Fruit fly (Drosophila melanogaster) whole organism, embryonic: ENCODE data around the gene CG42798.

ENCODE experiments used
- BEAF-32 ChIP-seq: fragments of 200-800 bp; sonication (Bioruptor generic); optimal IDR thresholded peaks from 3 replicates; lab custom pipeline; 2017; ENCODE audit warnings: missing biosample characterization, missing genetic modification characterization, mild to moderate bottlenecking, moderate library complexity, missing genetic modification reagents
- CG10959 ChIP-seq: fragments of 200-800 bp; sonication (Bioruptor generic); IDR thresholded peaks from 2 replicates; pipeline ENCODE4 v1.3.6; 2022; ENCODE audit warnings: missing biosample characterization, missing genetic modification characterization
- CG10979 ChIP-seq: fragments of 200-800 bp; sonication (Bioruptor generic); optimal IDR thresholded peaks from 2 replicates; lab custom pipeline; 2018; ENCODE audit warnings: missing biosample characterization, mild to moderate bottlenecking, missing genetic modification characterization, moderate library complexity
- CG11093 ChIP-seq: fragments of 200-800 bp; sonication (Bioruptor generic); IDR thresholded peaks from 3 replicates; pipeline ENCODE4 v1.3.6; 2022; ENCODE audit warnings: missing biosample characterization, missing genetic modification characterization
- CG11560 ChIP-seq: fragments of 200-800 bp; sonication (Bioruptor generic); IDR thresholded peaks from 3 replicates; pipeline ENCODE4 v1.3.6; 2022; ENCODE audit warnings: missing biosample characterization, missing genetic modification characterization
- CG12391 ChIP-seq: fragments of 200-800 bp; sonication (Bioruptor generic); optimal IDR thresholded peaks from 3 replicates; lab custom pipeline; 2018; ENCODE audit warnings: missing biosample characterization, mild to moderate bottlenecking, missing genetic modification characterization, moderate library complexity
- CG15479 ChIP-seq: fragments of 200-800 bp; sonication (Bioruptor generic); optimal IDR thresholded peaks from 3 replicates; lab custom pipeline; 2019; ENCODE audit warnings: missing biosample characterization, mild to moderate bottlenecking, missing genetic modification characterization, moderate library complexity
- CG15696 ChIP-seq: fragments of 200-800 bp; sonication (Bioruptor generic); optimal IDR thresholded peaks from 2 replicates; lab custom pipeline; 2019; ENCODE audit warnings: missing biosample characterization, mild to moderate bottlenecking, missing genetic modification characterization, moderate library complexity
- CG16779 ChIP-seq: fragments of 200-800 bp; sonication (Bioruptor generic); IDR thresholded peaks from 2 replicates; pipeline ENCODE4 v1.3.6; 2022; ENCODE audit warnings: missing biosample characterization, missing genetic modification characterization
- CG17328 ChIP-seq: fragments of 200-800 bp; sonication (Bioruptor generic); IDR thresholded peaks from 2 replicates; pipeline ENCODE4 v1.3.6; 2022; ENCODE audit warnings: missing biosample characterization, missing genetic modification characterization
- CG1792 ChIP-seq: fragments of 200-800 bp; sonication (Bioruptor generic); optimal IDR thresholded peaks from 2 replicates; lab custom pipeline; 2016; ENCODE audit warnings: missing biosample characterization, missing genetic modification characterization
- CG34376 ChIP-seq: fragments of 200-800 bp; sonication (Bioruptor generic); optimal IDR thresholded peaks from 2 replicates; lab custom pipeline; 2018; ENCODE audit warnings: missing biosample characterization, mild to moderate bottlenecking, missing genetic modification characterization
- CG42726 ChIP-seq: fragments of 200-800 bp; sonication (Bioruptor generic); IDR thresholded peaks from 2 replicates; pipeline ENCODE4 v1.3.6; 2022; ENCODE audit warnings: missing biosample characterization, missing genetic modification characterization; ENCODE audit not compliant: partially characterized antibody
- CG4617 ChIP-seq: fragments of 200-800 bp; sonication (Bioruptor generic); optimal IDR thresholded peaks from 3 replicates; lab custom pipeline; 2016; ENCODE audit warnings: missing biosample characterization, missing genetic modification characterization, borderline replicate concordance
- CG5180 ChIP-seq: fragments of 200-800 bp; sonication (Bioruptor generic); optimal IDR thresholded peaks from 3 replicates; lab custom pipeline; 2017; ENCODE audit warnings: missing biosample characterization, missing genetic modification characterization, mild to moderate bottlenecking, moderate library complexity, missing genetic modification reagents
- CG7963 ChIP-seq: fragments of 200-800 bp; sonication (Bioruptor generic); IDR thresholded peaks from 3 replicates; pipeline ENCODE4 v1.3.6; 2022; ENCODE audit warnings: missing biosample characterization, missing genetic modification characterization; ENCODE audit not compliant: partially characterized antibody
- CG8089 ChIP-seq: fragments of 200-800 bp; sonication (Bioruptor generic); optimal IDR thresholded peaks from 3 replicates; lab custom pipeline; 2016; ENCODE audit warnings: missing biosample characterization, missing genetic modification characterization
- CG8281 ChIP-seq: fragments of 200-800 bp; sonication (Bioruptor generic); optimal IDR thresholded peaks from 2 replicates; lab custom pipeline; 2018; ENCODE audit warnings: missing biosample characterization, mild to moderate bottlenecking, missing genetic modification characterization, moderate library complexity
- CG9817 ChIP-seq: fragments of 200-800 bp; sonication (Bioruptor generic); optimal IDR thresholded peaks from 2 replicates; lab custom pipeline; 2018; ENCODE audit warnings: missing biosample characterization, mild to moderate bottlenecking, missing genetic modification characterization, moderate library complexity
- Dp ChIP-seq: fragments of 200-800 bp; sonication (Bioruptor generic); optimal IDR thresholded peaks from 2 replicates; lab custom pipeline; 2018; ENCODE audit warnings: missing biosample characterization, mild to moderate bottlenecking, missing genetic modification characterization, moderate library complexity
- E2f1 ChIP-seq: fragments of 200-800 bp; sonication (Bioruptor generic); IDR thresholded peaks from 2 replicates; pipeline ENCODE4 v1.3.6; 2022; ENCODE audit warnings: missing biosample characterization, missing genetic modification characterization
- Eip74EF ChIP-seq, 2 experiments: fragments of 200-800 bp in 1 of 2; fragments of >200 bp in 1 of 2; sonication (Bioruptor generic) in 1 of 2; optimal IDR thresholded peaks; 2 replicates each; lab custom pipeline; 2017 to 2019; ENCODE audit warnings: missing biosample characterization in 2 of 2, missing genetic modification characterization in 2 of 2, mild to moderate bottlenecking in 1 of 2, moderate library complexity in 1 of 2
- Ets97D ChIP-seq: fragments of 200-800 bp; sonication (Bioruptor generic); optimal IDR thresholded peaks from 3 replicates; lab custom pipeline; 2016; ENCODE audit warnings: missing biosample characterization, missing genetic modification characterization
- Fer3 ChIP-seq: fragments of 200-800 bp; sonication (Bioruptor generic); optimal IDR thresholded peaks from 2 replicates; lab custom pipeline; 2018; ENCODE audit warnings: missing biosample characterization, mild to moderate bottlenecking, missing genetic modification characterization, moderate library complexity
- Gug ChIP-seq: fragments of 200-800 bp; sonication (Bioruptor generic); IDR thresholded peaks from 4 replicates; pipeline ENCODE4 v1.3.6; 2022; ENCODE audit warnings: missing biosample characterization, missing genetic modification characterization
- HLH3B ChIP-seq: fragments of 200-800 bp; sonication (Bioruptor generic); IDR thresholded peaks from 2 replicates; pipeline ENCODE4 v1.3.6; 2022; ENCODE audit warnings: missing biosample characterization, missing genetic modification characterization
- HmgZ ChIP-seq: fragments of 200-800 bp; sonication (Bioruptor generic); optimal IDR thresholded peaks from 2 replicates; lab custom pipeline; 2018; ENCODE audit warnings: missing biosample characterization, mild to moderate bottlenecking, missing genetic modification characterization
- Hr78 ChIP-seq, 2 experiments: fragments of 200-800 bp in 1 of 2; fragments of >200 bp in 1 of 2; sonication (Bioruptor generic) in 1 of 2; optimal IDR thresholded peaks; 2 replicates each; lab custom pipeline; 2017 to 2019; ENCODE audit warnings: missing biosample characterization in 2 of 2, missing genetic modification characterization in 2 of 2, mild to moderate bottlenecking in 1 of 2, moderate library complexity in 1 of 2
- Max ChIP-seq: fragments of 200-800 bp; sonication (Bioruptor generic); optimal IDR thresholded peaks from 2 replicates; lab custom pipeline; 2016; ENCODE audit warnings: missing biosample characterization, mild to moderate bottlenecking, missing genetic modification characterization
- Mes4 ChIP-seq: fragments of 200-800 bp; sonication (Bioruptor generic); optimal IDR thresholded peaks from 2 replicates; lab custom pipeline; 2016; ENCODE audit warnings: missing biosample characterization, missing genetic modification characterization
- Tbp ChIP-seq: fragments of >200 bp; optimal IDR thresholded peaks from 2 replicates; lab custom pipeline; 2018; ENCODE audit warnings: missing biosample characterization, missing genetic modification characterization
- YL-1 ChIP-seq: fragments of 200-800 bp; sonication (Bioruptor generic); optimal IDR thresholded peaks from 3 replicates; lab custom pipeline; 2017; ENCODE audit warnings: missing biosample characterization, mild to moderate bottlenecking, missing genetic modification characterization
- ash1 ChIP-seq: fragments of 200-800 bp; sonication (Bioruptor generic); optimal IDR thresholded peaks from 2 replicates; lab custom pipeline; 2018; ENCODE audit warnings: missing biosample characterization, mild to moderate bottlenecking, missing genetic modification characterization
- bigmax ChIP-seq: fragments of 200-800 bp; sonication (Bioruptor generic); optimal IDR thresholded peaks from 2 replicates; lab custom pipeline; 2018; ENCODE audit warnings: missing biosample characterization, mild to moderate bottlenecking, missing genetic modification characterization
- chif ChIP-seq, 2 experiments: fragments of 200-800 bp; sonication (Bioruptor generic); optimal IDR thresholded peaks; 3 replicates each; lab custom pipeline; 2016; ENCODE audit warnings: missing biosample characterization in 2 of 2, missing genetic modification characterization in 2 of 2
- ci ChIP-seq: fragments of 200-800 bp; sonication (Bioruptor generic); IDR thresholded peaks from 3 replicates; pipeline ENCODE4 v1.3.6; 2022; ENCODE audit warnings: missing biosample characterization, missing genetic modification characterization
- dm ChIP-seq: fragments of 200-800 bp; sonication (Bioruptor generic); optimal IDR thresholded peaks from 3 replicates; lab custom pipeline; 2016; ENCODE audit warnings: missing biosample characterization, missing genetic modification characterization
- fru ChIP-seq: fragments of >200 bp; optimal IDR thresholded peaks from 2 replicates; lab custom pipeline; 2017
- gsb-n ChIP-seq: fragments of 200-800 bp; sonication (Bioruptor generic); optimal IDR thresholded peaks from 3 replicates; lab custom pipeline; 2018; ENCODE audit warnings: missing biosample characterization, mild to moderate bottlenecking, missing genetic modification characterization
- jumu ChIP-seq: fragments of 200-800 bp; sonication (Bioruptor generic); optimal IDR thresholded peaks from 3 replicates; lab custom pipeline; 2016; ENCODE audit warnings: missing biosample characterization, missing genetic modification characterization
- lab ChIP-seq: fragments of 200-800 bp; sonication (Bioruptor generic); optimal IDR thresholded peaks from 3 replicates; lab custom pipeline; 2017; ENCODE audit warnings: missing biosample characterization, missing genetic modification characterization, mild to moderate bottlenecking, moderate library complexity, missing genetic modification reagents
- lilli ChIP-seq: fragments of 200-800 bp; sonication (Bioruptor generic); optimal IDR thresholded peaks from 3 replicates; lab custom pipeline; 2016; ENCODE audit warnings: missing biosample characterization, missing genetic modification characterization
- mam ChIP-seq: fragments of 200-800 bp; sonication (Bioruptor generic); optimal IDR thresholded peaks from 3 replicates; lab custom pipeline; 2016; ENCODE audit warnings: missing biosample characterization, missing genetic modification characterization
- nom ChIP-seq: fragments of 200-800 bp; sonication (Bioruptor generic); optimal IDR thresholded peaks from 2 replicates; lab custom pipeline; 2017; ENCODE audit warnings: missing biosample characterization, missing genetic modification characterization, mild to moderate bottlenecking, moderate library complexity, missing genetic modification reagents
- pfk ChIP-seq: fragments of 200-800 bp; sonication (Bioruptor generic); optimal IDR thresholded peaks from 2 replicates; lab custom pipeline; 2018; ENCODE audit warnings: missing biosample characterization, mild to moderate bottlenecking, missing genetic modification characterization, moderate library complexity
- sc ChIP-seq, 3 experiments: fragments of >200 bp in 2 of 3; fragments of 200-800 bp in 1 of 3; sonication (Bioruptor generic) in 1 of 3; optimal IDR thresholded peaks; 2 replicates in 2 of 3; 3 replicates in 1 of 3; lab custom pipeline; 2017; ENCODE audit warnings: mild to moderate bottlenecking in 1 of 3, missing biosample characterization in 1 of 3, missing genetic modification characterization in 1 of 3, missing genetic modification reagents in 1 of 3
- tgo ChIP-seq: fragments of 200-800 bp; sonication (Bioruptor generic); IDR thresholded peaks from 3 replicates; pipeline ENCODE4 v1.3.6; 2022; ENCODE audit warnings: missing biosample characterization, missing genetic modification characterization
- tup ChIP-seq: fragments of 200-800 bp; sonication (Bioruptor generic); optimal IDR thresholded peaks from 2 replicates; lab custom pipeline; 2016; ENCODE audit warnings: missing biosample characterization, mild to moderate bottlenecking, missing genetic modification characterization, moderate library complexity
- z ChIP-seq: fragments of 200-800 bp; sonication (Bioruptor generic); IDR thresholded peaks from 3 replicates; pipeline ENCODE4 v1.3.6; 2022; ENCODE audit warnings: missing biosample characterization, missing genetic modification characterization

Gene CG42798

DNA sequence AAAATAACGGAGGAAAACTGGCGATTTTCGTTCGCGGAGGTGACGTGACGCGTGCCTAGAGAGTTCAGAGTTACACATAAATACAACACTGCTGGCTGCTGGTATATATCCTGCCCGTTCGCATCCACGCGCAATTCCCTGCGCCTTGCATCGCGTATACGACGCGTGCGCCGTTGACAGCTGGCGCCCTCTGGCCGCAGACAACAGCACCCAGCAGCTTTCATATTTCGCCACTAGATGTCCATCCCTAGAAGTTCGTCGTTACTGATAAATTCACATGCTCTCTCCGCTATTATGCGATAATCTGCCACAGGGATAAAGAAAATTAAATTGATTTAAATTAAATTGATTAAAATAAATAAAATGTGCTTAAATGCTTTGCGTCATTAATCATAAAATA lies 4.0 kb upstream of the CG42798 start, which contains the start of gene Sur-8 (continued):
- peak; percentile 31 for TF ChIP-seq dm (GFP tag; lab: Kevin White, UChicago)
- TF ChIP-seq Max (GFP tag; lab: Kevin White, UChicago): no peak
- peak; percentile 82 for TF ChIP-seq CG16779 (GFP tag; lab: Robert Waterston, UW)
- peak; percentile 68 for TF ChIP-seq E2f1 (GFP tag; lab: Robert Waterston, UW)
- peak; percentile 70 for TF ChIP-seq CG17328
- TF ChIP-seq mam (GFP tag; lab: Kevin White, UChicago): peak; percentile 69
- no peak for TF ChIP-seq CG5180 (GFP tag; lab: Kevin White, UChicago)
- peak; percentile 17 to 74 for TF ChIP-seq chif (GFP tag; optimal IDR thresholded peaks at IDR 0.05; lab: Kevin White, UChicago)
- TF ChIP-seq YL-1 (GFP tag; lab: Kevin White, UChicago): peak; percentile 2
- peak; percentile 62; the same call in 2 of the 4 replicates for TF ChIP-seq Gug
- peak; percentile 88 for TF ChIP-seq CG10979 (tag; lab: Kevin White, UChicago)
- TF ChIP-seq nom (GFP tag; lab: Kevin White, UChicago): no peak
- TF ChIP-seq jumu (GFP tag; lab: Kevin White, UChicago): peak; percentile 27
- TF ChIP-seq lab (GFP tag; lab: Kevin White, UChicago): peak; percentile 79
- no peak for TF ChIP-seq bigmax (GFP tag; lab: Kevin White, UChicago)
- TF ChIP-seq HmgZ (tag; lab: Kevin White, UChicago): peak; percentile 62
- TF ChIP-seq sc (optimal IDR thresholded peaks at IDR 0.05; lab: Kevin White, UChicago): no peak
- no peak for TF ChIP-seq sc (GFP tag; optimal IDR thresholded peaks at IDR 0.05; lab: Kevin White, UChicago)
- TF ChIP-seq CG15479 (GFP tag; lab: Kevin White, UChicago): no peak
- peak; percentile 67; the same call in 2 of the 3 replicates for TF ChIP-seq tgo
- no peak for TF ChIP-seq Dp (GFP tag; lab: Kevin White, UChicago)
- TF ChIP-seq ash1 (GFP tag; lab: Kevin White, UChicago): no peak
- TF ChIP-seq CG10959 (GFP tag; lab: Robert Waterston, UW): peak; percentile 29; the same call in 1 of the 2 replicates
- no peak for TF ChIP-seq z (GFP tag; lab: Robert Waterston, UW)
- TF ChIP-seq gsb-n: no peak
- peak; percentile 86 for TF ChIP-seq ci (GFP tag; lab: Robert Waterston, UW)
- peak; percentile 4 for TF ChIP-seq BEAF-32 (GFP tag; lab: Kevin White, UChicago)
- peak; percentile 53 for TF ChIP-seq CG8089 (GFP tag; lab: Kevin White, UChicago)
- TF ChIP-seq lilli (GFP tag; lab: Kevin White, UChicago): peak; percentile 65
- no peak for TF ChIP-seq CG8281 (tag; lab: Kevin White, UChicago)
- peak; percentile 13 for TF ChIP-seq CG1792 (GFP tag; lab: Kevin White, UChicago)
- TF ChIP-seq CG11093 (GFP tag; lab: Robert Waterston, UW): peak; percentile 50; the same call in 1 of the 3 replicates
- peak; percentile 32 for TF ChIP-seq CG4617 (GFP tag; lab: Kevin White, UChicago)
- TF ChIP-seq pfk: no peak
- peak; percentile 58 for TF ChIP-seq CG9817
- no peak for TF ChIP-seq Hr78 (GFP tag; optimal IDR thresholded peaks at IDR 0.05; lab: Kevin White, UChicago)
- no peak for TF ChIP-seq Tbp (GFP tag; lab: Kevin White, UChicago)
- no peak for TF ChIP-seq fru
- TF ChIP-seq CG7963 (GFP tag; lab: Robert Waterston, UW): no peak
- peak; percentile 39 for TF ChIP-seq CG34376 (GFP tag; lab: Kevin White, UChicago)
- 0 out of 3 replicates have a peak, but pooled peaks have one; percentile 39 for TF ChIP-seq CG11560 (tag; lab: Robert Waterston, UW)
- TF ChIP-seq Eip74EF (GFP tag; optimal IDR thresholded peaks at IDR 0.05; lab: Kevin White, UChicago): no peak
- TF ChIP-seq HLH3B (GFP tag; lab: Robert Waterston, UW): peak; percentile 67
- TF ChIP-seq Ets97D (GFP tag; lab: Kevin White, UChicago): peak; percentile 45
- peak; percentile 49 for TF ChIP-seq Fer3 (tag; lab: Kevin White, UChicago)
- no peak for TF ChIP-seq tup
- peak; percentile 53; the same call in 1 of the 2 replicates for TF ChIP-seq CG42726 (GFP tag; lab: Robert Waterston, UW)
- TF ChIP-seq CG12391 (tag; lab: Kevin White, UChicago): no peak
- peak; percentile 34 for TF ChIP-seq CG15696
- peak; percentile 36 for TF ChIP-seq Mes4 (GFP tag; lab: Kevin White, UChicago)
